Worm (Caenorhabditis elegans): ENCODE results near the gene srh-123.

Gene srh-123

DNA sequence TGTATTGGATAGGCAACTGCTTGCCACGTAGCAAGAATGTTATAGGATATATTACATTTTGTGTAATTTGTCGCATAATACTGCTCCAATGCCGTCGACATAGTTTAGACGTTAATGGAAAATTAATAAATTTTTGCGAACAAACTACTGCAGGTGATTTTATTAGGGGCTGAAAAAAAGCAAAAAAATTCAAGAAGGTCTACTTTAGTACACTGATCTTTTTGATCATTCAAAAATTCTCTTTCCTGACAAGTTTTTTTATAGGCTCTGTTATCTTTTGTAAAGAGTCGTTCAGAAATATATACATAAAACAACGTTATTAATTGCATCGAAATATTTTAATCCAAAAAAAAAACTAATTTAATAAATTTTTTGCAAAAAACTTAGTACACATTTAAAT, 11.3 kb downstream of the srh-123 start, which contains the start of gene srh-111:
TSS of gene srh-111 (minus strand) at position 101 of the 400 bp plus-strand sequence.
- no peak for TF ChIP-seq unc-62 (GFP tag; optimal IDR thresholded peaks at IDR 0.05)

DNA sequence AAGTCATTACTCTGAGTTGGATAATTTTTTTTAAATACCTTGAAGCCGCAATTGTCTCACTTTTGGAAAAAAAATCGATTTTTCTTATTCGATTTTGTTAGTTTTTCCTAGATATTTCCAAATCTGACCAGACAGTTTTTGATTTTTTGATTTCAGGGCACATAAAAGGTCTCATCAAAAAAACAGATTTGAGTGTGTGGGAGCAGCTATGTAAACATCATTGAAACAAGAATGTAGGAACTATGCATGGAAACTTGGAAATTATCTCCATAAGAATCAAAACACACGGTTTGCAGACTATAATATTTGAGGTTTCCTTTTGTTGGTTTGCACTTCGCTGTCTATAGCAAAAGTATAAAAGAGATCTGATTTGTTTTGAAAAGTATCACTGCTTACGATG, 12.2 kb downstream of the srh-123 start, which contains the start of gene scl-24:
TSS of gene scl-24 (plus strand) at position 301 of the 400 bp plus-strand sequence.
- no peak for TF ChIP-seq unc-62 (GFP tag; optimal IDR thresholded peaks at IDR 0.05)

DNA sequence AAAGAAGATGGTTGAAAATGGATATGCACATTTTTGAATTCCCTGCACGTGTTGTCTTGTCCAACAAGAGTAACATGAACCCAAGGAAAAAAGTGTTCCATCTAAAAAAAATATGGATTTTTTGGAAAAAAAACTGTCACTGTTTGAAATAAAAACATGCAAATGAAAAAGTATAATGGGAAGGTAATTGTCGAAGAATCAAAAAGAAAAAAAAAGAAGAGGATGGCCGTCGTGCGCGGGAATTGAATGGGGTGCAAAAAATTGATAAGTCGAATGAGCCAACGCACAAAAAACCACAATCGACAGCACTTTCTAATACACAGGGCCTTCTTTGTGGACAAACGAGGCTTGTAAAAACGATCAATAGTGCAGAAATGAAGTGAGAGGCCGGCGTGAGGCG, 19.9 kb downstream of the srh-123 start, which contains the start of gene fbxa-102:
TSS of gene fbxa-102 (minus strand) at position 101 of the 400 bp plus-strand sequence.
- no peak for TF ChIP-seq unc-62 (GFP tag; optimal IDR thresholded peaks at IDR 0.05)

DNA sequence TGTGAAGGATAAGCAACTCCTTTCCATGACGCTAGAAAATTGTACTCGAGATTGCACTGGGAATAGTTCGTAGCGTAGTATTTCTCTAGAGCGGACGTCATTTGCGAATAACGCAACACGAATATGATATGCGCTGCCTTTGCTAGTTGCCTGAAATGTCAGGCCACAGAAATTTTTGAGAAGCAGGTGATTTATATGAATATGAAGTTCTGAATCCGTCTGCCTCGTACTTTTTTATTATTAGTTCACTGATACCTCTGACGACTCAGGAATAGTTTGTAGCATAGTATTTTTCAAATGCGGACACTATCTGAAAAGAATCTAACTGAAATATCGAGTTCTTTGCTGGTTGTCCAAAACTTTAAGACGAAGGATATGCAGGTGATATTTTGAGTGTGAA, 22.3 kb downstream of the srh-123 start, which contains the start of gene srh-118:
TSS of gene srh-118 (minus strand) at position 101 of the 400 bp plus-strand sequence.
- TF ChIP-seq unc-62 (GFP tag; optimal IDR thresholded peaks at IDR 0.05) = no peak

DNA sequence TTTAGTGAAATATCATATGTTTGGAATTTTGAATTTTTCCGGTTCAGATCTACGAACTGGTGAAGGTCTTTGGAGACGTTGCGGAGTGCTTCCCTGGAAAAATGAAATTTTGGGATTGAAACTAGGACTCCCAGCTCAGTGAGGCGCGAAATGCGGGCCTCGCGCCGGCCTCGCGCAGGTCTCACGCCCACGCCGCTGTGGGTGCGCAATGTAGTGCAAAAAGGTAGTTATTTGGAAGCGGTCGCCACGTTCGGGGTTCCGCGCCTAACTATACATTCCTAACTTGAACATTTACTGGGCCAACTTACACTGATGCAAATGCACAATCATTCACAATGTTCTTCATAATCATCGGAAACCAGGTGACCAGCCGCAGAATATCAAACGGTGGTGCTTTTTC, 26.3 kb downstream of the srh-123 start:
- TF ChIP-seq unc-62 (GFP tag; optimal IDR thresholded peaks at IDR 0.05) = no peak

DNA sequence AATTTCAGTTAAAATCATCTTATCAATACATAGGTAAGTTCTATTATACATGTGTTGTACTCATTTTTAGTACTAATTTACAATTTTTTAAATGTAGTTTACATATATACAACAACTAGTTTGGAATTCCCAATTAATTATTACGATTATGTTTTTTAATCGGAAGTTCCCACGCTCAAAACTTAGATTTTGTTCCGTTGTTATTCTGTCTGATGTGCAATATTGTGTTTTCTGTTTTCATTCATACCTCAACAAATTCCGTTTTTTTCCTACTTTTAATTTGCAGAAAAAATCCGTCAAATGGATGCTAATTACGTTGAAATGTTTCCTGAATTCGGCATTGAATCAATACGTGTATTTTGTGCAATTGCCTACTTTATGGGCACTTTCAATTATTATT, 32.5 kb downstream of the srh-123 start, which contains the start of gene srw-31:
TSS of gene srw-31 (plus strand) at position 301 of the 400 bp plus-strand sequence.
- TF ChIP-seq unc-62 (GFP tag; optimal IDR thresholded peaks at IDR 0.05) = no peak

DNA sequence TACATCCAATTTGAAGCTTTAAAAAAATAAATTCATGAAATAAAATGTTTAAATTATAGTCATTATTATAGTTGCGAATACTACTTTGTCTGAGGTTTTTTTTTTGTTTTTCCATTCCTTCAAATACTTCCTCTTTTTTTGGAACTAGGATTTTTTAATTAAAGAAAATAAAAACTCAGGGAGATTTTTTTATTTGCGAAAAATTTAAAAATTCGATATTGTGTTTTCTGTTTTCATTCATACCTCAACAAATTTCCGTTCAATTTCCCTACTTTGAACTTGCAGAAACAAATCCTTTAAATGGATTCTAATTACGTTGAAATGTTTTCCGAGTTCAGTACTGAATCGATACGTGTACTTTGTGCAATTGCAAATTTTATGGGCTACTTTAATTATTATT, 34.7 kb downstream of the srh-123 start, which contains the start of gene srw-32:
TSS of gene srw-32 (plus strand) at position 301 of the 400 bp plus-strand sequence.
- TF ChIP-seq unc-62 (GFP tag; optimal IDR thresholded peaks at IDR 0.05) = no peak

DNA sequence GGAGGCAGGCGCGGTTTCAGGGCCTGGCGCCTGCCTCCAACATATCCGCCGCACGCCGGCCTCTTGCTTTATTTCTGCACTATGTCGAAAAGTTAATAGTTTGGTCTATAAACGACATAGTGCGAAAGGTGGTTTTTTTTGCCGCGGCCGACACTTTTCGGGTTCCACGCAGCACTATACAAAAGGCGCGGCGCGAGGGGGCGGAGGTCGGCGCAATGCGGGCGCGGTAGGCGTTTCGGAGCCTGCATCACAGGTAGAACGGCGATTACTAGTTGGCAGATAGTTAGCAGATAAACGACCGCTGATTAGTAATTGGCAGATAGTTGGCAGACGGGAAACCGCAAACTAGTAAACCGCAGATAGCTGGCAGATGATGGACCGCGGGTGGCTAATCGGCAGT, 39.0 kb downstream of the srh-123 start:
- no peak for TF ChIP-seq unc-62 (GFP tag; optimal IDR thresholded peaks at IDR 0.05)

DNA sequence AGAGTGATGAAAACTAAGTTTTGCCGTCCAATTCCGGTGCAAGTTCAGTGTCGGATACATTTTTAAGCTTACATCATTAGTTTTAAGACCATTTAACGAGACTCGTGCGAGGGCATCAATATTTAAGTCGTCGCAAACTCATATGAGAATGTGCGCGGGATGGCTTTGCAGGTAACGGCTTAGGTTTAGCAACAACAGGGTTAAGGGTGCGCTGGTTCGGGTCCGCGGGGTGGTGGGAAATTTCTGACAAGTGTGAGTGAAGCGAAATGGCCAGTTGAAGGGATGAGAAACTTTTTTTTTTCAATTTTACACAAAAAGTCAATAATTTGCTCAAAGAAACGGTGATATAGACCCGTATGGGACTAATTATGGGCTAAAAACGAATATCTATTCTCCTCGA, 40.0 kb downstream of the srh-123 start:
- no peak for TF ChIP-seq unc-62 (GFP tag; optimal IDR thresholded peaks at IDR 0.05)

DNA sequence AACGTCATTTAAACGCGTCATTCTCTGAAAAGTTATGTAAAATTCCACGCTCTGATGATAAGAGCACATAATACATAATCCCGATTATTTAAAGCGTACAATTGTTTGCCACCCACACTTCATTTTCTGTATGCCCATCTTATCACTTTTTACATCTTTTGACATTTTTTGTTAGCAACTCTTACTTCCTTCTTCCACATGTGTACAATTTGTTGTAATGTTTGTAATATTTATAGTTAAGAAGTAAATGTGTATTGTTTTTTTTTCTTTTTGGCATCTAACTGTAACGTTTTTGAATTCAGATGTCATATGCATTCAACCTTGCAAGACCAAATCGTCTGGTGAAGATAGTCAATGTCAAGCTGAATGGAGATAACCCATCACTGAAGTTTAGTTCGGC, 46.9 kb downstream of the srh-123 start, which contains the start of gene fbxa-136:
TSS of gene fbxa-136 (plus strand) at position 301 of the 400 bp plus-strand sequence.
- no peak for TF ChIP-seq unc-62 (GFP tag; optimal IDR thresholded peaks at IDR 0.05)

All from whole organism, dauer.